Worm (Caenorhabditis elegans): ENCODE results near the gene R13A5.10.

DNA sequence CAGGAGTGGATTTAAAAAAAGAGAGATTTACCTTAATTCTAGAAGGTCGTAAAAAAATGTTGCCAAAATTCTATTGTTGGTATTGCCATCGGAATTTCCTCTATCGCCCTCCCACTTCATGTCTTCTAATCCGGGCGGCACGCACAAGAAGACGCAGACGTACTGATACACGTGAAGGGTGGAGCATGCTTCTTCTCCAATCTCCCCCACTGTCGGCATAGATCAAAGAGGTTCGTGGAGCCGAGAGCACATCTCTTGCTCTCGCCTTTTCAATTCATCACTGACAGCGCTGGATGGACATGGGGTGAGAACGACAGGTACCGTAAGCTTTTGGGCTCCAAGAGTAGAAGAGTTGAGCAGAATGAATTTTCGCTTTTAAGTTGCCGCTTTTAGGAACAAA, 46.2 kb downstream of the R13A5.10 start, which contains the start of gene lin-39:
- TF ChIP-seq nhr-77 (tag; optimal IDR thresholded peaks at IDR 0.05) (no peak), snpc-4 (tag; optimal IDR thresholded peaks at IDR 0.05) (no peak), madf-5 (GFP tag; IDR thresholded peaks at IDR 0.05) (no peak), lim-7 (GFP tag; IDR thresholded peaks at IDR 0.05) (no peak), nhr-11 (tag; optimal IDR thresholded peaks at IDR 0.05) (no peak), mes-2 (tag; optimal IDR thresholded peaks at IDR 0.05; ENCODE audit: poor library complexity, severe bottlenecking) (no peak), aly-2 (tag; optimal IDR thresholded peaks at IDR 0.05) (no peak), unc-62 (GFP tag; optimal IDR thresholded peaks at IDR 0.05 in 1 of 2) (no peak), unc-62 (tag; optimal IDR thresholded peaks at IDR 0.05) (no peak), ztf-7 (tag; optimal IDR thresholded peaks at IDR 0.05) (no peak), zag-1 (tag; optimal IDR thresholded peaks at IDR 0.05) (no peak), duxl-1 (tag; optimal IDR thresholded peaks at IDR 0.05; ENCODE audit: poor library complexity) (no peak), F49E8.2 (tag; optimal IDR thresholded peaks at IDR 0.05; ENCODE audit: borderline replicate concordance) (no peak), egl-43 (GFP tag; IDR thresholded peaks at IDR 0.05) (no peak), nhr-76 (tag; optimal IDR thresholded peaks at IDR 0.05) (no peak)

All from whole organism, L4 larva.